Fruit fly (Drosophila melanogaster) whole organism, adult: Measurements from ENCODE around the gene CG12010.

Experiments
- CG11617 ChIP-seq: fragments of 200-800 bp; sonication (Bioruptor generic); optimal IDR thresholded peaks from 2 replicates; lab custom pipeline; 2017; ENCODE audit warnings: mild to moderate bottlenecking, missing biosample characterization, missing genetic modification reagents, missing genetic modification characterization
- CG12768 ChIP-seq: fragments of 200-800 bp; sonication (Bioruptor generic); optimal IDR thresholded peaks from 2 replicates; lab custom pipeline; 2017; ENCODE audit warnings: missing biosample characterization, missing genetic modification characterization, mild to moderate bottlenecking, moderate library complexity, missing genetic modification reagents
- CG14711 ChIP-seq: fragments of 200-800 bp; sonication (Bioruptor generic); optimal IDR thresholded peaks from 2 replicates; lab custom pipeline; 2018; ENCODE audit warnings: missing biosample characterization, mild to moderate bottlenecking, missing genetic modification characterization, moderate library complexity
- CG1620 ChIP-seq: fragments of 200-800 bp; sonication (Bioruptor generic); optimal IDR thresholded peaks from 2 replicates; lab custom pipeline; 2016; ENCODE audit warnings: missing biosample characterization, missing genetic modification characterization
- CG33017 ChIP-seq: fragments of 200-800 bp; sonication (Bioruptor generic); optimal IDR thresholded peaks from 2 replicates; lab custom pipeline; 2018; ENCODE audit warnings: missing biosample characterization, mild to moderate bottlenecking, missing genetic modification characterization, moderate library complexity
- CG5204 ChIP-seq: fragments of 200-800 bp; sonication (Bioruptor generic); optimal IDR thresholded peaks from 2 replicates; lab custom pipeline; 2016; ENCODE audit warnings: missing biosample characterization, missing genetic modification characterization
- CG7045 ChIP-seq: fragments of 200-800 bp; sonication (Bioruptor generic); optimal IDR thresholded peaks from 2 replicates; lab custom pipeline; 2017; ENCODE audit warnings: missing biosample characterization, mild to moderate bottlenecking, missing genetic modification characterization
- CG7101 ChIP-seq: fragments of 200-800 bp; sonication (Bioruptor generic); optimal IDR thresholded peaks from 2 replicates; lab custom pipeline; 2018; ENCODE audit warnings: missing biosample characterization, mild to moderate bottlenecking, missing genetic modification characterization, moderate library complexity
- Clk ChIP-seq: fragments of 200-800 bp; sonication (Bioruptor generic); optimal IDR thresholded peaks from 2 replicates; lab custom pipeline; 2017; ENCODE audit warnings: missing biosample characterization, missing genetic modification characterization
- Crg-1 ChIP-seq: fragments of 200-800 bp; sonication (Bioruptor generic); optimal IDR thresholded peaks from 2 replicates; lab custom pipeline; 2016; ENCODE audit warnings: missing biosample characterization, missing genetic modification characterization
- Hr96 ChIP-seq: fragments of 200-800 bp; sonication (Bioruptor generic); optimal IDR thresholded peaks from 2 replicates; lab custom pipeline; 2016; ENCODE audit warnings: missing biosample characterization, missing genetic modification characterization
- Mnt ChIP-seq: fragments of 200-800 bp; sonication (Bioruptor generic); optimal IDR thresholded peaks from 2 replicates; lab custom pipeline; 2016; ENCODE audit warnings: missing biosample characterization, mild to moderate bottlenecking, missing genetic modification characterization
- bab1 ChIP-seq: fragments of 200-800 bp; sonication (Bioruptor generic); optimal IDR thresholded peaks from 3 replicates; lab custom pipeline; 2019; ENCODE audit warnings: missing biosample characterization, mild to moderate bottlenecking, missing genetic modification characterization, moderate library complexity
- cic ChIP-seq: fragments of 200-800 bp; sonication (Bioruptor generic); optimal IDR thresholded peaks from 2 replicates; lab custom pipeline; 2017; ENCODE audit warnings: missing biosample characterization, mild to moderate bottlenecking, missing genetic modification characterization, moderate library complexity
- cnc ChIP-seq, 2 experiments: fragments of >200 bp; optimal IDR thresholded peaks; 2 replicates each; lab custom pipeline; 2017
- kay ChIP-seq: fragments of 200-800 bp; sonication (Bioruptor generic); peaks from one replicate; lab custom pipeline; 2016; ENCODE audit warnings: missing biosample characterization, missing genetic modification characterization, borderline replicate concordance
- ovo ChIP-seq: fragments of 200-800 bp; sonication (Bioruptor generic); optimal IDR thresholded peaks from 2 replicates; lab custom pipeline; 2016; ENCODE audit warnings: missing biosample characterization, missing genetic modification characterization
- pad ChIP-seq: fragments of 200-800 bp; sonication (Bioruptor generic); optimal IDR thresholded peaks from 3 replicates; lab custom pipeline; 2017; ENCODE audit warnings: missing biosample characterization, missing genetic modification characterization, mild to moderate bottlenecking, moderate library complexity, missing genetic modification reagents
- tj ChIP-seq: fragments of 200-800 bp; sonication (Bioruptor generic); optimal IDR thresholded peaks from 3 replicates; lab custom pipeline; 2017; ENCODE audit warnings: missing biosample characterization, mild to moderate bottlenecking, missing genetic modification characterization, moderate library complexity
- toe ChIP-seq: fragments of 200-800 bp; sonication (Bioruptor generic); optimal IDR thresholded peaks from 2 replicates; lab custom pipeline; 2016; ENCODE audit warnings: missing biosample characterization, missing genetic modification characterization

The CG12010 gene

dm6 chr3L:3380225-3381043, 6.4 kb downstream of the CG12010 start:
- no peak for TF ChIP-seq Clk
- TF ChIP-seq CG33017 = no peak
- TF ChIP-seq toe (GFP tag; lab: Kevin White, UChicago) = no peak
- no peak for TF ChIP-seq Crg-1
- TF ChIP-seq cnc (optimal IDR thresholded peaks at IDR 0.05; lab: Kevin White, UChicago) = no peak
- TF ChIP-seq CG5204 (GFP tag; lab: Kevin White, UChicago) = no peak
- TF ChIP-seq CG7045 (GFP tag; lab: Kevin White, UChicago) = no peak
- TF ChIP-seq CG7101 = no peak
- TF ChIP-seq bab1 (GFP tag; lab: Kevin White, UChicago) = no peak
- no peak for TF ChIP-seq CG11617 (GFP tag; lab: Kevin White, UChicago)
- no peak for TF ChIP-seq tj (GFP tag; lab: Kevin White, UChicago)

- TF ChIP-seq CG1620 (no peak), CG33017 (no peak), cic (GFP tag; lab: Kevin White, UChicago) (no peak), bab1 (GFP tag; lab: Kevin White, UChicago) (no peak), CG12768 (no peak), Hr96 (GFP tag; lab: Kevin White, UChicago) (no peak), toe (GFP tag; lab: Kevin White, UChicago) (no peak), Clk (no peak), CG7045 (GFP tag; lab: Kevin White, UChicago) (no peak), pad (GFP tag; lab: Kevin White, UChicago) (no peak)
These were observed 7.9 kb downstream of the CG12010 start for dm6 chr3L:3381869-3382488.

- TF ChIP-seq kay = peak; percentile 62
- no peak for TF ChIP-seq Mnt (GFP tag; lab: Kevin White, UChicago)
These were observed 8.4 kb downstream of the CG12010 start for dm6 chr3L:3382489-3382879.

- TF ChIP-seq toe (GFP tag; lab: Kevin White, UChicago) (no peak), Crg-1 (no peak), CG7101 (no peak), CG14711 (tag; lab: Kevin White, UChicago) (no peak), CG7045 (GFP tag; lab: Kevin White, UChicago) (no peak), pad (GFP tag; lab: Kevin White, UChicago) (no peak), CG11617 (GFP tag; lab: Kevin White, UChicago) (no peak), ovo (GFP tag; lab: Kevin White, UChicago) (no peak), CG1620 (no peak), CG5204 (GFP tag; lab: Kevin White, UChicago) (no peak), Hr96 (GFP tag; lab: Kevin White, UChicago) (no peak), CG33017 (no peak), tj (GFP tag; lab: Kevin White, UChicago) (no peak), CG12768 (no peak), bab1 (GFP tag; lab: Kevin White, UChicago) (no peak), cic (GFP tag; lab: Kevin White, UChicago) (no peak), cnc (optimal IDR thresholded peaks at IDR 0.05; lab: Kevin White, UChicago) (no peak)
These were observed 10.0 kb downstream of the CG12010 start for dm6 chr3L:3383965-3384595.

DNA sequence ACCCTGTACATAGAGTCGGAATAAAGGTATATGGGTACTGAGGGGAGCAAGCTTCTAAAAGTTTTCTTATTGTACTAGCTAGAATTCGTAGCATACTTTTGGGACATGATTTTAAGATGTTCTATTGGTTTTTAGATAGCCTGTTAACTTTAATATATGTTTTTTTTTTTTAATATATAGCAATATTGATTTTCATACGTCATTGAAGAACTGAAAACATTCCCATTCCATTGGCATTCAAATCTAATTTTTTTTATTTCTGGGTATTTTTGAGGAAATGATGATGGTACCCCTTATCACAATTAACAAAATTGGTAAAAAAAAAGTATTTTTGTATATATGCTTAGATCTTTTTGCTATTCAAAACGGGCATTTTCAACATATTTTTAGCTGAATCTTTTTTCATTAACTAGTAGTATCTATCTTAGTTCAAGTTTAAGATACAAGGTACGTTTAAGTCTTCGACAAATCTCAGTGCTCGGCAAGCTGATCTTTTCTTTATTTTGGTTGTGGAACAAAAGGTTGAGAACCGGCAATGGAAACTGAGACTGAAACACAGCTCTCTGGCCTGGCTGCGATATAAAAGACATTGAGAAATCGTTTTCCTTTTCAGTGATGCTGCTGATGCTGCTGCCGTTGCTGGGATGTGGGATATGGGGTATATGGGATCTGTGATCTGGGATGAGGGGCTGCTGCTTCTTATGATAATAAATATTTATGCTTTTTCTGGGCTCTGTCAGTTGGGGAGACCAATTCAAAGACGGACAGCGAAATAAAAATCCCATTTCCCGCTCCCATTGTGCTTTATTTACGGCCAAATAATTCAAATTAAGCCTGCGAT, 10.7 kb downstream of the CG12010 start:
- no peak for TF ChIP-seq Mnt (GFP tag; lab: Kevin White, UChicago)
- no peak for TF ChIP-seq Clk
- TF ChIP-seq pad (GFP tag; lab: Kevin White, UChicago) = no peak
- no peak for TF ChIP-seq ovo (GFP tag; lab: Kevin White, UChicago)
- no peak for TF ChIP-seq kay
- no peak for TF ChIP-seq CG5204 (GFP tag; lab: Kevin White, UChicago)
- TF ChIP-seq CG33017 = no peak
- TF ChIP-seq Crg-1 = no peak
- TF ChIP-seq toe (GFP tag; lab: Kevin White, UChicago) = no peak
- TF ChIP-seq tj (GFP tag; lab: Kevin White, UChicago) = no peak
- no peak for TF ChIP-seq CG11617 (GFP tag; lab: Kevin White, UChicago)
- TF ChIP-seq CG7045 (GFP tag; lab: Kevin White, UChicago) = no peak

DNA sequence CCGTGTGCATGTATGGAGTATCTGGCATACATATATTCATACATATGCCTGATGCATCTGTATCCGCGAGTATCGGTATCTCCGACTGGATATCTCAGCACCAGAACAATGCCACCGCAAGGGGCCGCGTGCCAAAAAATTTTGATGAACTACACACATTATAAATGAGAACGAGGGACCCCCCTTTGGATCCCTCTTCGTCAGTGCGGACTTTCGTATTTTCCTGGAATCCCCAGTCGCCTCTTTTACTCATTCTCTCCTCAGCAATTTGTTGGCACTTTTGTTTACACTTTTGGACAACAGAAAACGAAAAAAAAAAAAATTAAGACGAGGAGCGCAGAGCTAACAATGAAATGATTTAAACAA, 11.3 kb downstream of the CG12010 start:
- TF ChIP-seq CG7101 (no peak), tj (GFP tag; lab: Kevin White, UChicago) (peak; percentile 55), cic (GFP tag; lab: Kevin White, UChicago) (no peak), pad (GFP tag; lab: Kevin White, UChicago) (no peak), CG14711 (tag; lab: Kevin White, UChicago) (no peak), cnc (optimal IDR thresholded peaks at IDR 0.05; lab: Kevin White, UChicago) (no peak), CG1620 (no peak), toe (GFP tag; lab: Kevin White, UChicago) (no peak)
